Worm (Caenorhabditis elegans): ENCODE data around the gene F58A6.5.

DNA sequence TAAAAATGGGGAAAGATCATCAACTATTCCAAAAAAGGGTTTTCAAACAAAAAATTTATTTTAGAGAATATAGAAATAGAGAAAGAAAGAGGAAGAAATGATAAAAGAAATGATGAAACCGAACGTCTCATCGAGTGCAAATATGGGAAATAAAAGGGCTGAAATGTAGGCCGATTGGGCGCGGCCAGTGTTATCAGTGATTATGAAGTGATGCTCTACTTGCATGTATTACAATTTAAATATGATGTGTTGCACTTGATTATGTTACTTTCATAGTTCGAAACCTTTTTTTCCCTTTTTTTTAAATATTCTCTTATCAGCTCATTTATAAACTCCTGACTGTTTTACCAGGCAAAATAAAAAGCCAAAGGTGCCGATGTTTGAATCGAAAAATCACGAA is 43.5 kb upstream of the F58A6.5 start:
- no peak for TF ChIP-seq him-1 (tag; optimal IDR thresholded peaks at IDR 0.05)
- no peak for TF ChIP-seq dao-5 (tag; optimal IDR thresholded peaks at IDR 0.05)
- no peak for TF ChIP-seq W03F9.2 (tag; optimal IDR thresholded peaks at IDR 0.05)
